Fruit fly (Drosophila melanogaster) whole organism, embryonic: ENCODE measurements around the gene CG14507.
A peak's percentile ranks its signal among the peaks of the same experiment; 100 is the strongest.

Experiments used
- ATbp ChIP-seq: fragments of 200-800 bp; sonication (Bioruptor generic); optimal IDR thresholded peaks from 2 replicates; lab custom pipeline; 2017; ENCODE audit warnings: missing biosample characterization, mild to moderate bottlenecking, missing genetic modification characterization, missing genetic modification reagents
- BEAF-32 ChIP-seq: fragments of 200-800 bp; sonication (Bioruptor generic); optimal IDR thresholded peaks from 3 replicates; lab custom pipeline; 2017; ENCODE audit warnings: missing biosample characterization, missing genetic modification characterization, mild to moderate bottlenecking, moderate library complexity, missing genetic modification reagents
- CG10274 ChIP-seq: fragments of 200-800 bp; sonication (Bioruptor generic); optimal IDR thresholded peaks from 3 replicates; lab custom pipeline; 2017; ENCODE audit warnings: missing biosample characterization, mild to moderate bottlenecking, missing genetic modification characterization
- CG10543 ChIP-seq: fragments of 200-800 bp; sonication (Bioruptor generic); optimal IDR thresholded peaks from 3 replicates; lab custom pipeline; 2017; ENCODE audit warnings: missing biosample characterization, mild to moderate bottlenecking, missing genetic modification characterization, moderate library complexity
- CG10979 ChIP-seq: fragments of 200-800 bp; sonication (Bioruptor generic); optimal IDR thresholded peaks from 2 replicates; lab custom pipeline; 2018; ENCODE audit warnings: missing biosample characterization, mild to moderate bottlenecking, missing genetic modification characterization, moderate library complexity
- CG11247 ChIP-seq: fragments of 200-800 bp; sonication (Bioruptor generic); IDR thresholded peaks from 2 replicates; pipeline ENCODE4 v1.3.6; 2022; ENCODE audit warnings: missing biosample characterization, missing genetic modification characterization
- CG11398 ChIP-seq: fragments of 200-800 bp; sonication (Bioruptor generic); optimal IDR thresholded peaks from 2 replicates; lab custom pipeline; 2016; ENCODE audit warnings: missing biosample characterization, missing genetic modification characterization
- CG11560 ChIP-seq: fragments of 200-800 bp; sonication (Bioruptor generic); IDR thresholded peaks from 3 replicates; pipeline ENCODE4 v1.3.6; 2022; ENCODE audit warnings: missing biosample characterization, missing genetic modification characterization
- CG12155 ChIP-seq: fragments of 200-800 bp; sonication (Bioruptor generic); optimal IDR thresholded peaks from 3 replicates; lab custom pipeline; 2016; ENCODE audit warnings: missing biosample characterization, missing genetic modification characterization
- CG14014 ChIP-seq: fragments of 200-800 bp; sonication (Bioruptor generic); IDR thresholded peaks from 2 replicates; pipeline ENCODE4 v1.3.6; 2022; ENCODE audit warnings: missing biosample characterization, missing genetic modification characterization
- CG18262 ChIP-seq: fragments of 200-800 bp; optimal IDR thresholded peaks from 3 replicates; lab custom pipeline; 2019; ENCODE audit warnings: missing biosample characterization, mild to moderate bottlenecking, missing genetic modification characterization, moderate library complexity
- CG18619 ChIP-seq: fragments of 200-800 bp; sonication (Bioruptor generic); optimal IDR thresholded peaks from 3 replicates; lab custom pipeline; 2017; ENCODE audit warnings: missing biosample characterization, mild to moderate bottlenecking, missing genetic modification characterization
- CG2678 ChIP-seq: fragments of 200-800 bp; sonication (Bioruptor generic); optimal IDR thresholded peaks from 3 replicates; lab custom pipeline; 2019; ENCODE audit warnings: missing biosample characterization, mild to moderate bottlenecking, missing genetic modification characterization, moderate library complexity
- CG2889 ChIP-seq: fragments of 200-800 bp; sonication (Bioruptor generic); IDR thresholded peaks from 3 replicates; pipeline ENCODE4 v1.3.6; 2022; ENCODE audit warnings: missing biosample characterization, missing genetic modification characterization
- CG31441 ChIP-seq: fragments of 200-800 bp; sonication (Bioruptor generic); IDR thresholded peaks from 2 replicates; pipeline ENCODE4 v1.3.6; 2022; ENCODE audit warnings: missing biosample characterization, missing genetic modification characterization
- CG3281 ChIP-seq: fragments of 200-800 bp; sonication (Bioruptor generic); optimal IDR thresholded peaks from 3 replicates; lab custom pipeline; 2017; ENCODE audit warnings: missing biosample characterization, mild to moderate bottlenecking, missing genetic modification characterization
- CG34224 ChIP-seq: fragments of 200-800 bp; sonication (Bioruptor generic); IDR thresholded peaks from 3 replicates; pipeline ENCODE4 v1.3.6; 2022; ENCODE audit warnings: missing biosample characterization, missing genetic modification characterization; ENCODE audit not compliant: partially characterized antibody
- CG4707 ChIP-seq: fragments of 200-800 bp; sonication (Bioruptor generic); optimal IDR thresholded peaks from 2 replicates; lab custom pipeline; 2018; ENCODE audit warnings: missing biosample characterization, mild to moderate bottlenecking, missing genetic modification characterization, moderate library complexity
- CG6654 ChIP-seq: fragments of 200-800 bp; sonication (Bioruptor generic); optimal IDR thresholded peaks from 2 replicates; lab custom pipeline; 2017; ENCODE audit warnings: missing biosample characterization, mild to moderate bottlenecking, missing genetic modification characterization
- CG7745 ChIP-seq: fragments of 200-800 bp; sonication (Bioruptor generic); optimal IDR thresholded peaks from 2 replicates; lab custom pipeline; 2018; ENCODE audit warnings: missing biosample characterization, mild to moderate bottlenecking, missing genetic modification characterization, moderate library complexity
- CrebB ChIP-seq: fragments of 200-800 bp; sonication (Bioruptor generic); optimal IDR thresholded peaks from 3 replicates; lab custom pipeline; 2018; ENCODE audit warnings: missing biosample characterization, mild to moderate bottlenecking, missing genetic modification characterization
- E2f1 ChIP-seq: fragments of 200-800 bp; sonication (Bioruptor generic); IDR thresholded peaks from 2 replicates; pipeline ENCODE4 v1.3.6; 2022; ENCODE audit warnings: missing biosample characterization, missing genetic modification characterization
- E2f2 ChIP-seq: fragments of 200-800 bp; sonication (Bioruptor generic); IDR thresholded peaks from 2 replicates; pipeline ENCODE4 v1.3.6; 2022; ENCODE audit warnings: missing biosample characterization, missing genetic modification characterization
- Rfx ChIP-seq: fragments of 200-800 bp; sonication (Bioruptor generic); IDR thresholded peaks from 2 replicates; pipeline ENCODE4 v1.3.6; 2022; ENCODE audit warnings: missing biosample characterization, missing genetic modification characterization
- Six4 ChIP-seq: fragments of 200-800 bp; sonication (Bioruptor generic); optimal IDR thresholded peaks from 2 replicates; lab custom pipeline; 2016; ENCODE audit warnings: missing biosample characterization, missing genetic modification characterization
- Sox102F ChIP-seq: fragments of 200-800 bp; sonication (Bioruptor generic); optimal IDR thresholded peaks from 2 replicates; lab custom pipeline; 2018; ENCODE audit warnings: missing biosample characterization, mild to moderate bottlenecking, missing genetic modification characterization, moderate library complexity
- Taf1 ChIP-seq: fragments of 200-800 bp; sonication (Bioruptor generic); IDR thresholded peaks from 2 replicates; pipeline ENCODE4 v1.3.6; 2022; ENCODE audit warnings: missing biosample characterization, missing genetic modification characterization
- abd-A ChIP-seq: fragments of 200-800 bp; sonication (Bioruptor generic); optimal IDR thresholded peaks from 3 replicates; lab custom pipeline; 2019; ENCODE audit warnings: missing biosample characterization, mild to moderate bottlenecking, missing genetic modification characterization, moderate library complexity
- ato ChIP-seq: fragments of 200-800 bp; sonication (Bioruptor generic); IDR thresholded peaks from 2 replicates; pipeline ENCODE4 v1.3.6; 2022; ENCODE audit warnings: missing biosample characterization, missing genetic modification characterization; ENCODE audit not compliant: partially characterized antibody
- az2 ChIP-seq: fragments of 200-800 bp; sonication (Bioruptor generic); optimal IDR thresholded peaks from 3 replicates; lab custom pipeline; 2016; ENCODE audit warnings: missing biosample characterization, missing genetic modification characterization
- bab2 ChIP-seq: fragments of 200-800 bp; sonication (Bioruptor generic); optimal IDR thresholded peaks from 2 replicates; lab custom pipeline; 2016; ENCODE audit warnings: missing biosample characterization, missing genetic modification characterization
- cad ChIP-seq: fragments of >200 bp; optimal IDR thresholded peaks from 2 replicates; lab custom pipeline; 2017; ENCODE audit warnings: missing biosample characterization, missing genetic modification characterization
- cg ChIP-seq: fragments of 200-800 bp; sonication (Bioruptor generic); optimal IDR thresholded peaks from 3 replicates; lab custom pipeline; 2019; ENCODE audit warnings: missing biosample characterization, mild to moderate bottlenecking, missing genetic modification characterization, moderate library complexity
- crp ChIP-seq, 2 experiments: fragments of 200-800 bp; sonication (Bioruptor generic); optimal IDR thresholded peaks; 2 replicates in 1 of 2; 3 replicates in 1 of 2; lab custom pipeline; 2017; ENCODE audit warnings: missing biosample characterization in 2 of 2, missing genetic modification characterization in 2 of 2, mild to moderate bottlenecking in 1 of 2, moderate library complexity in 1 of 2
- emc ChIP-seq: fragments of 200-800 bp; sonication (Bioruptor generic); optimal IDR thresholded peaks from 2 replicates; lab custom pipeline; 2016; ENCODE audit warnings: missing biosample characterization, missing genetic modification characterization
- gem ChIP-seq: fragments of 200-800 bp; sonication (Bioruptor generic); optimal IDR thresholded peaks from 2 replicates; lab custom pipeline; 2019; ENCODE audit warnings: missing biosample characterization, mild to moderate bottlenecking, missing genetic modification characterization, moderate library complexity
- oc ChIP-seq: fragments of 200-800 bp; sonication (Bioruptor generic); optimal IDR thresholded peaks from 2 replicates; lab custom pipeline; 2018; ENCODE audit warnings: missing biosample characterization, mild to moderate bottlenecking, missing genetic modification characterization, moderate library complexity
- pb ChIP-seq: fragments of 200-800 bp; sonication (Bioruptor generic); optimal IDR thresholded peaks from 3 replicates; lab custom pipeline; 2016; ENCODE audit warnings: missing biosample characterization, missing genetic modification characterization
- pnt ChIP-seq: fragments of 200-800 bp; sonication (Bioruptor generic); optimal IDR thresholded peaks from 3 replicates; lab custom pipeline; 2016; ENCODE audit warnings: missing biosample characterization, missing genetic modification characterization
- sisA ChIP-seq: fragments of 200-800 bp; sonication (Bioruptor generic); IDR thresholded peaks from 2 replicates; pipeline ENCODE4 v1.3.6; 2022; ENCODE audit warnings: missing biosample characterization, missing genetic modification characterization
- stwl ChIP-seq: fragments of 200-800 bp; sonication (Bioruptor generic); optimal IDR thresholded peaks from 3 replicates; lab custom pipeline; 2018; ENCODE audit warnings: missing biosample characterization, mild to moderate bottlenecking, missing genetic modification characterization, moderate library complexity
- tup ChIP-seq: fragments of 200-800 bp; sonication (Bioruptor generic); optimal IDR thresholded peaks from 2 replicates; lab custom pipeline; 2016; ENCODE audit warnings: missing biosample characterization, mild to moderate bottlenecking, missing genetic modification characterization, moderate library complexity
- zf30C ChIP-seq: fragments of 200-800 bp; sonication (Bioruptor generic); optimal IDR thresholded peaks from 3 replicates; lab custom pipeline; 2018; ENCODE audit warnings: missing biosample characterization, mild to moderate bottlenecking, missing genetic modification characterization
- zfh1 ChIP-seq: fragments of 200-800 bp; sonication (Bioruptor generic); IDR thresholded peaks from 3 replicates; pipeline ENCODE4 v1.3.6; 2022; ENCODE audit warnings: missing biosample characterization, missing genetic modification characterization

The CG14507 gene

DNA sequence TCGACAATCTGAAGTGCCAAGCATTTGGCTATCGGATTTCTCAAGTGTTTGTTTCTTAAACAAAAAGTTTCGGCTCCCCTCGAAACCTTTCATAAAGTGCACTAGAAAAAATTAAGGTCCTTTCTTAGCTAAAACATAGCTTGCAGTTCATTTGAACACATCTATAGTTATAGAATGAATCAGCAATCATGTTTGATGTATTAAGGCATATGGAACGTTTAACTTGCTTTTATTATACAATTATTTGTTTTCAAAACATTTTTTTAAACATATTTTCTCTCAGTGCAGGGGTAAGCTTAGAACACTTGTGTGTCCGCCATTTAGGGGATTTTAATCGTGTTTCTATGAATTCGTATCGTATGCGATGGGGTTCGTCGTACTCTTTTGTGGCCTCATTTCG, 47.1 kb upstream of the CG14507 start (continued):
- no peak for TF ChIP-seq CG11398 (GFP tag; lab: Kevin White, UChicago)
- TF ChIP-seq tup (GFP tag; lab: Kevin White, UChicago) = no peak
- TF ChIP-seq CG3281 (GFP tag; lab: Kevin White, UChicago) = peak; percentile 12
- TF ChIP-seq CG18262 (tag; lab: Kevin White, UChicago) = peak; percentile 84
- TF ChIP-seq CG2889 (GFP tag; lab: Robert Waterston, UW) = no peak
- peak; percentile 73 for TF ChIP-seq zfh1 (GFP tag; lab: Robert Waterston, UW)
- peak; percentile 87 for TF ChIP-seq CG10979 (tag; lab: Kevin White, UChicago)
- peak; percentile 33 for TF ChIP-seq bab2 (GFP tag; lab: Kevin White, UChicago)
- TF ChIP-seq CG12155 (GFP tag; lab: Kevin White, UChicago) = peak; percentile 43
- peak; percentile 76 for TF ChIP-seq Sox102F (GFP tag; lab: Kevin White, UChicago)
- no peak for TF ChIP-seq Taf1 (GFP tag; lab: Robert Waterston, UW)
- TF ChIP-seq CG10543 (GFP tag; lab: Kevin White, UChicago) = no peak
- peak; percentile 71 for TF ChIP-seq az2 (GFP tag; lab: Kevin White, UChicago)
- TF ChIP-seq E2f1 = peak; percentile 55
- no peak for TF ChIP-seq BEAF-32 (GFP tag; lab: Kevin White, UChicago)
- TF ChIP-seq emc (GFP tag; lab: Kevin White, UChicago) = no peak
- no peak for TF ChIP-seq crp (GFP tag; optimal IDR thresholded peaks at IDR 0.05; lab: Kevin White, UChicago)
- TF ChIP-seq CG6654 (GFP tag; lab: Kevin White, UChicago) = peak; percentile 21
- no peak for TF ChIP-seq CG11560 (tag; lab: Robert Waterston, UW)
- peak; percentile 41; the same call in 1 of the 2 replicates for TF ChIP-seq CG14014
- peak; percentile 64 for TF ChIP-seq Six4 (GFP tag; lab: Kevin White, UChicago)
- TF ChIP-seq abd-A (tag; lab: Kevin White, UChicago) = no peak
- TF ChIP-seq zf30C = peak; percentile 56
- peak; percentile 68 for TF ChIP-seq CG4707 (GFP tag; lab: Kevin White, UChicago)
- TF ChIP-seq CG34224 = no peak
- peak; percentile 54 for TF ChIP-seq CG18619
- peak; percentile 59 for TF ChIP-seq Rfx (GFP tag; lab: Robert Waterston, UW)
- TF ChIP-seq CG7745 (tag; lab: Kevin White, UChicago) = peak; percentile 36
- no peak for TF ChIP-seq cad (GFP tag; lab: Kevin White, UChicago)
- no peak for TF ChIP-seq pnt (GFP tag; lab: Kevin White, UChicago)
- peak; percentile 63 for TF ChIP-seq ATbp (GFP tag; lab: Kevin White, UChicago)
- no peak for TF ChIP-seq cg (GFP tag; lab: Kevin White, UChicago)
- TF ChIP-seq CG10274 (GFP tag; lab: Kevin White, UChicago) = no peak
- TF ChIP-seq CrebB (tag; lab: Kevin White, UChicago) = peak; percentile 5
- peak; percentile 78 for TF ChIP-seq CG2678 (tag; lab: Kevin White, UChicago)
- no peak for TF ChIP-seq pb (GFP tag; lab: Kevin White, UChicago)
- TF ChIP-seq CG31441 (GFP tag; lab: Robert Waterston, UW) = peak; percentile 64
- TF ChIP-seq CG11247 (GFP tag; lab: Robert Waterston, UW) = no peak
- TF ChIP-seq E2f2 (GFP tag; lab: Robert Waterston, UW) = 0 out of 2 replicates have a peak, but pooled peaks have one; percentile 12
- TF ChIP-seq ato = no peak
- TF ChIP-seq stwl = no peak
- peak; percentile 46 for TF ChIP-seq sisA
- peak; percentile 81 for TF ChIP-seq gem (tag; lab: Kevin White, UChicago)
- peak; percentile 80 for TF ChIP-seq oc (tag; lab: Kevin White, UChicago)
